Worm (Caenorhabditis elegans) whole organism, young adult: Measurements from ENCODE around the gene cyp-35A2.
"Not testable (repeated sequence)": the region's sequence is repeated elsewhere in the genome, so short reads cannot be mapped to it uniquely, and the experiment has no call there.

Experiments used
- C06A6.2 ChIP-seq: fragments of 200-800 bp; sonication (Bioruptor generic); conservative IDR thresholded peaks from 2 replicates; pipeline ENCODE4 v1.3.6; 2022; ENCODE audit warnings: missing genetic modification characterization, missing compliant biosample characterization
- C17E4.6 ChIP-seq: fragments of 200-800 bp; sonication (Bioruptor generic); IDR thresholded peaks from 2 replicates; pipeline ENCODE4 v1.3.6; 2022; ENCODE audit warnings: missing genetic modification reagents, missing genetic modification characterization, missing compliant biosample characterization
- F57A8.1 ChIP-seq: fragments of 200-800 bp; sonication (Bioruptor generic); optimal IDR thresholded peaks from 2 replicates; lab custom pipeline; 2018; ENCODE audit warnings: mild to moderate bottlenecking, missing genetic modification characterization, moderate library complexity, missing compliant biosample characterization
- Y53G8AR.9 ChIP-seq: fragments of 200-800 bp; sonication (Bioruptor generic); conservative IDR thresholded peaks from 2 replicates; pipeline ENCODE4 v1.3.6; 2022; ENCODE audit warnings: missing genetic modification reagents, missing genetic modification characterization, missing compliant biosample characterization
- Y95B8A.8 ChIP-seq: fragments of 200-800 bp; sonication (Bioruptor generic); IDR thresholded peaks from 2 replicates; pipeline ENCODE4 v1.3.6; 2022; ENCODE audit warnings: missing genetic modification reagents, missing genetic modification characterization, missing compliant biosample characterization
- akir-1 ChIP-seq: fragments of 200-800 bp; sonication (Bioruptor generic); optimal IDR thresholded peaks from 2 replicates; lab custom pipeline; 2018; ENCODE audit warnings: mild to moderate bottlenecking, missing genetic modification characterization, moderate library complexity, missing compliant biosample characterization
- aptf-3 ChIP-seq: fragments of 200-800 bp; sonication (Bioruptor generic); IDR thresholded peaks from 2 replicates; pipeline ENCODE4 v1.3.6; 2022; ENCODE audit warnings: missing genetic modification characterization, missing compliant biosample characterization
- attf-3 ChIP-seq: fragments of 200-800 bp; sonication (Bioruptor generic); conservative IDR thresholded peaks from 2 replicates; pipeline ENCODE4 v1.3.6; 2022; ENCODE audit warnings: missing genetic modification reagents, missing genetic modification characterization, missing compliant biosample characterization
- bed-1 ChIP-seq: fragments of 200-800 bp; sonication (Bioruptor generic); IDR thresholded peaks from 2 replicates; pipeline ENCODE4 v1.3.6; 2022; ENCODE audit warnings: missing genetic modification reagents, missing genetic modification characterization, missing compliant biosample characterization
- cebp-1 ChIP-seq, 2 experiments: fragments of 200-800 bp in 1 of 2; sonication (Bioruptor generic) in 1 of 2; sonication (generic microtip) in 1 of 2; IDR thresholded peaks in 1 of 2; optimal IDR thresholded peaks in 1 of 2; 2 replicates each; pipeline versions ENCODE4 v1.3.6 to Lab custom; 2017 to 2022; ENCODE audit warnings: missing compliant biosample characterization in 2 of 2, missing genetic modification characterization in 2 of 2, mild to moderate bottlenecking in 1 of 2, missing genetic modification reagents in 1 of 2, moderate library complexity in 1 of 2
- ceh-79 ChIP-seq: sonication (generic microtip); optimal IDR thresholded peaks from 2 replicates; lab custom pipeline; 2017; ENCODE audit warnings: mild to moderate bottlenecking, missing genetic modification characterization, missing compliant biosample characterization
- ceh-91 ChIP-seq: fragments of 200-800 bp; sonication (Bioruptor generic); IDR thresholded peaks from 2 replicates; pipeline ENCODE4 v1.3.6; 2022; ENCODE audit warnings: missing genetic modification reagents, missing genetic modification characterization, missing compliant biosample characterization
- egrh-3 ChIP-seq: fragments of 200-800 bp; sonication (Bioruptor generic); IDR thresholded peaks from 2 replicates; pipeline ENCODE4 v1.3.6; 2022; ENCODE audit warnings: missing genetic modification reagents, missing genetic modification characterization, missing compliant biosample characterization
- fkh-3 ChIP-seq: sonication (generic microtip); optimal IDR thresholded peaks from 2 replicates; lab custom pipeline; 2016; ENCODE audit warnings: mild to moderate bottlenecking, missing genetic modification characterization, missing compliant biosample characterization
- let-607 ChIP-seq, 2 experiments: fragments of 200-800 bp in 1 of 2; sonication (Bioruptor generic) in 1 of 2; sonication (generic microtip) in 1 of 2; optimal IDR thresholded peaks; 2 replicates each; lab custom pipeline; 2016 to 2018; ENCODE audit warnings: mild to moderate bottlenecking in 2 of 2, missing compliant biosample characterization in 2 of 2, missing genetic modification characterization in 2 of 2, moderate library complexity in 2 of 2, missing genotype in 1 of 2
- lin-54 ChIP-seq: fragments of 200-800 bp; sonication (Bioruptor generic); optimal IDR thresholded peaks from 2 replicates; lab custom pipeline; 2018; ENCODE audit warnings: mild to moderate bottlenecking, missing genetic modification characterization, missing compliant biosample characterization
- lir-1 ChIP-seq: fragments of 200-800 bp; sonication (Bioruptor generic); conservative IDR thresholded peaks from 2 replicates; pipeline ENCODE4 v1.3.6; 2022; ENCODE audit warnings: missing genetic modification reagents, missing genetic modification characterization, missing compliant biosample characterization
- madf-8 ChIP-seq: fragments of 200-800 bp; sonication (Bioruptor generic); conservative IDR thresholded peaks from 2 replicates; pipeline ENCODE4 v1.3.6; 2022; ENCODE audit warnings: missing genetic modification reagents, missing genetic modification characterization, missing compliant biosample characterization
- nfya-2 ChIP-seq: fragments of 200-800 bp; sonication (Bioruptor generic); IDR thresholded peaks from 2 replicates; pipeline ENCODE4 v1.3.6; 2022; ENCODE audit warnings: missing genetic modification reagents, missing genetic modification characterization, missing compliant biosample characterization
- nfyb-1 ChIP-seq: fragments of 200-800 bp; sonication (Bioruptor generic); IDR thresholded peaks from 2 replicates; pipeline ENCODE4 v1.3.6; 2022; ENCODE audit warnings: missing genetic modification reagents, missing genetic modification characterization, missing compliant biosample characterization
- nhr-90 ChIP-seq: sonication (generic microtip); optimal IDR thresholded peaks from 2 replicates; lab custom pipeline; 2016; ENCODE audit warnings: missing genotype, mild to moderate bottlenecking, missing genetic modification characterization, missing compliant biosample characterization
- rec-8 ChIP-seq, 2 experiments: sonication (generic microtip); optimal IDR thresholded peaks; 2 replicates each; lab custom pipeline; 2016; ENCODE audit warnings: mild to moderate bottlenecking in 2 of 2, missing genetic modification characterization in 2 of 2, missing genetic modification reagents in 2 of 2, missing genotype in 2 of 2, missing biosample characterization in 1 of 2, missing compliant biosample characterization in 1 of 2, moderate library complexity in 1 of 2
- snpc-1.1 ChIP-seq: sonication (generic microtip); optimal IDR thresholded peaks from 2 replicates; lab custom pipeline; 2017; ENCODE audit warnings: missing genetic modification characterization, mild to moderate bottlenecking, missing compliant biosample characterization, antibody characterized with exemption, moderate library complexity, missing genotype, missing genetic modification reagents; ENCODE audit not compliant: insufficient read depth
- snpc-1.3 ChIP-seq: sonication (generic microtip); optimal IDR thresholded peaks from 2 replicates; lab custom pipeline; 2017; ENCODE audit warnings: missing genetic modification characterization, mild to moderate bottlenecking, missing compliant biosample characterization, antibody characterized with exemption, moderate library complexity, missing genotype, missing genetic modification reagents; ENCODE audit not compliant: insufficient read depth
- sptf-2 ChIP-seq: fragments of 200-800 bp; sonication (Bioruptor generic); optimal IDR thresholded peaks from 2 replicates; lab custom pipeline; 2018; ENCODE audit warnings: mild to moderate bottlenecking, missing genetic modification characterization, missing compliant biosample characterization
- tbp1 ChIP-seq: fragments of 200-800 bp; sonication (Bioruptor generic); optimal IDR thresholded peaks from 2 replicates; lab custom pipeline; 2018; ENCODE audit warnings: mild to moderate bottlenecking, missing genetic modification characterization, missing compliant biosample characterization
- tbx-9 ChIP-seq: sonication (generic microtip); optimal IDR thresholded peaks from 2 replicates; lab custom pipeline; 2016; ENCODE audit warnings: borderline replicate concordance, missing genetic modification characterization, inconsistent platforms, missing compliant biosample characterization
- tlf-1 ChIP-seq: fragments of 200-800 bp; sonication (Bioruptor generic); optimal IDR thresholded peaks from 2 replicates; lab custom pipeline; 2018; ENCODE audit warnings: mild to moderate bottlenecking, missing genetic modification characterization, missing compliant biosample characterization
- zfh-2 ChIP-seq: fragments of 200-800 bp; sonication (Bioruptor generic); conservative IDR thresholded peaks from 2 replicates; pipeline ENCODE4 v1.3.6; 2022; ENCODE audit warnings: missing genetic modification reagents, missing genetic modification characterization, missing compliant biosample characterization
- zim-3 ChIP-seq: sonication (generic microtip); optimal IDR thresholded peaks from 2 replicates; lab custom pipeline; 2017; ENCODE audit warnings: mild to moderate bottlenecking, missing genetic modification characterization, moderate library complexity, missing compliant biosample characterization
- ztf-28 ChIP-seq: fragments of 200-800 bp; sonication (Bioruptor generic); IDR thresholded peaks from 2 replicates; pipeline ENCODE4 v1.3.6; 2022; ENCODE audit warnings: missing genetic modification reagents, missing genetic modification characterization, missing compliant biosample characterization

cyp-35A2 gene

ce11 chrV:7337218-7337617, 26.8 kb downstream of the cyp-35A2 start, which contains the start of gene F10G2.7:
TSS of gene F10G2.7 (minus strand) at chrV:7337318.
- TF ChIP-seq fkh-3 (tag; lab: Kevin White, UChicago); akir-1 (GFP tag; lab: Kevin White, UChicago); Y53G8AR.9 (GFP tag; lab: Robert Waterston, UW): not testable (repeated sequence)

- no peak for TF ChIP-seq nhr-90 (tag; lab: Kevin White, UChicago)
- no peak for TF ChIP-seq nfya-2 (GFP tag; lab: Robert Waterston, UW)
- no peak for TF ChIP-seq tbp1 (GFP tag; lab: Kevin White, UChicago)
- no peak for TF ChIP-seq ztf-28 (GFP tag; lab: Robert Waterston, UW)
- TF ChIP-seq attf-3 (GFP tag; lab: Robert Waterston, UW), result no peak
- no peak for TF ChIP-seq lir-1 (GFP tag; lab: Robert Waterston, UW)
- TF ChIP-seq zfh-2 (GFP tag; lab: Robert Waterston, UW), result no peak
- TF ChIP-seq aptf-3 (GFP tag; lab: Robert Waterston, UW), result no peak
- TF ChIP-seq Y95B8A.8, result no peak
- TF ChIP-seq, all 124 proteins: peak for 0
Measured at ce11 chrV:7332253-7332652, 31.7 kb downstream of the cyp-35A2 start, which contains the start of gene F10G2.1. TSS of gene F10G2.1 (plus strand) at chrV:7332553.

- TF ChIP-seq zfh-2 (GFP tag; lab: Robert Waterston, UW) (no peak), cebp-1 (GFP tag; IDR thresholded peaks at IDR 0.05; lab: Robert Waterston, UW) (no peak), cebp-1 (tag; optimal IDR thresholded peaks at IDR 0.05; lab: Kevin White, UChicago) (no peak), ceh-91 (no peak), F57A8.1 (no peak)
Measured at ce11 chrV:7330868-7331267, 33.1 kb downstream of the cyp-35A2 start, which contains the start of gene F10G2.2. TSS of gene F10G2.2 (plus strand) at chrV:7331168.

ce11 chrV:7328092-7328491, 35.9 kb downstream of the cyp-35A2 start, which contains the start of gene clec-7:
TSS of gene clec-7 (plus strand) at chrV:7328392.
- TF ChIP-seq snpc-1.1 (tag; lab: Kevin White, UChicago) (no peak), madf-8 (no peak), let-607 (tag; optimal IDR thresholded peaks at IDR 0.05; lab: Kevin White, UChicago) (no peak), lin-54 (GFP tag; lab: Kevin White, UChicago) (no peak), zim-3 (tag; lab: Kevin White, UChicago) (no peak), snpc-1.3 (no peak), C06A6.2 (GFP tag; lab: Robert Waterston, UW) (no peak), rec-8 (tag; optimal IDR thresholded peaks at IDR 0.05; lab: Kevin White, UChicago) (no peak), tbx-9 (tag; lab: Kevin White, UChicago) (no peak)

- TF ChIP-seq ceh-79 (tag; lab: Kevin White, UChicago) (no peak), zim-3 (tag; lab: Kevin White, UChicago) (no peak), egrh-3 (no peak), nfyb-1 (GFP tag; lab: Robert Waterston, UW) (no peak), akir-1 (GFP tag; lab: Kevin White, UChicago) (no peak), tlf-1 (GFP tag; lab: Kevin White, UChicago) (no peak), sptf-2 (GFP tag; lab: Kevin White, UChicago) (no peak), madf-8 (no peak), C17E4.6 (GFP tag; lab: Robert Waterston, UW) (no peak), bed-1 (GFP tag; lab: Robert Waterston, UW) (no peak), aptf-3 (GFP tag; lab: Robert Waterston, UW) (no peak)
Measured at ce11 chrV:7326928-7327327, 37.1 kb downstream of the cyp-35A2 start, which contains the start of gene F10G2.4. TSS of gene F10G2.4 (plus strand) at chrV:7327228.
